Worm (Caenorhabditis elegans) whole organism, L4/young adult: ENCODE measurements around the gene fbxc-24.

Experiments used
- W03F9.2 ChIP-seq: fragments of 150-350 bp; optimal IDR thresholded peaks from 2 replicates; lab custom pipeline; 2014; ENCODE audit warnings: missing biosample characterization, missing genetic modification characterization
- dao-5 ChIP-seq: sonication (generic microtip); optimal IDR thresholded peaks from 2 replicates; lab custom pipeline; 2016; ENCODE audit warnings: missing genotype, missing genetic modification characterization, moderate library complexity, missing compliant biosample characterization
- him-1 ChIP-seq: sonication (generic microtip); optimal IDR thresholded peaks from 2 replicates; lab custom pipeline; 2016; ENCODE audit warnings: missing genotype, missing genetic modification reagents, missing genetic modification characterization, missing compliant biosample characterization

The fbxc-24 gene

ce11 chrII:872993-873787 lies 36.3 kb downstream of the fbxc-24 start, which contains the start of gene alg-2:
Gene alg-2 (plus strand): TSS chrII:873212.
- TF ChIP-seq him-1 (tag; lab: Kevin White, UChicago): no peak

ce11 chrII:869316-869715 lies 40.1 kb downstream of the fbxc-24 start:
- TF ChIP-seq dao-5 (tag; lab: Kevin White, UChicago): no peak
- no peak for TF ChIP-seq him-1 (tag; lab: Kevin White, UChicago)
- no peak for TF ChIP-seq W03F9.2 (tag; lab: Kevin White, UChicago)

ce11 chrII:868240-868864 lies 41.1 kb downstream of the fbxc-24 start, which contains the start of gene fbxc-51:
Gene fbxc-51 (plus strand): TSS chrII:868814.
- no peak for TF ChIP-seq W03F9.2 (tag; lab: Kevin White, UChicago)
- no peak for TF ChIP-seq him-1 (tag; lab: Kevin White, UChicago)
- TF ChIP-seq dao-5 (tag; lab: Kevin White, UChicago): no peak

- TF ChIP-seq him-1 (tag; lab: Kevin White, UChicago) (no peak), W03F9.2 (tag; lab: Kevin White, UChicago) (no peak), dao-5 (tag; lab: Kevin White, UChicago) (no peak)
Measured at ce11 chrII:866801-867200, 42.7 kb downstream of the fbxc-24 start, which contains the start of gene Y46B2A.3. Gene Y46B2A.3 (minus strand): TSS chrII:866901.

- TF ChIP-seq W03F9.2 (tag; lab: Kevin White, UChicago): no peak
- no peak for TF ChIP-seq him-1 (tag; lab: Kevin White, UChicago)
- no peak for TF ChIP-seq dao-5 (tag; lab: Kevin White, UChicago)
Measured at ce11 chrII:861564-861963, 47.9 kb downstream of the fbxc-24 start, which contains the start of gene Y46B2A.4. Gene Y46B2A.4 (plus strand): TSS chrII:861864.
